Worm (Caenorhabditis elegans) whole organism, late embryonic: ENCODE measurements around the gene elt-6.

Experiments
- C08G9.2 ChIP-seq: sonication (generic microtip); optimal IDR thresholded peaks from 2 replicates; lab custom pipeline; 2016; ENCODE audit warnings: mild to moderate bottlenecking, missing genetic modification characterization, moderate library complexity, missing compliant biosample characterization
- C38D4.7 ChIP-seq: fragments of 200-800 bp; sonication (Bioruptor generic); optimal IDR thresholded peaks from 2 replicates; lab custom pipeline; 2018; ENCODE audit warnings: mild to moderate bottlenecking, missing genetic modification characterization, moderate library complexity, missing compliant biosample characterization
- K09A11.1 ChIP-seq: sonication (generic microtip); optimal IDR thresholded peaks from 2 replicates; lab custom pipeline; 2017; ENCODE audit warnings: antibody characterized with exemption, mild to moderate bottlenecking, missing genetic modification characterization, missing compliant biosample characterization; ENCODE audit not compliant: insufficient read depth
- T23F11.4 ChIP-seq: fragments of 200-800 bp; sonication (Bioruptor generic); optimal IDR thresholded peaks from 2 replicates; lab custom pipeline; 2018; ENCODE audit warnings: mild to moderate bottlenecking, missing genetic modification characterization, missing compliant biosample characterization
- ahr-1 ChIP-seq: sonication (generic microtip); optimal IDR thresholded peaks from 2 replicates; lab custom pipeline; 2016; ENCODE audit warnings: missing genetic modification characterization, missing compliant biosample characterization
- ceh-2 ChIP-seq: sonication (generic microtip); optimal IDR thresholded peaks from 2 replicates; lab custom pipeline; 2016; ENCODE audit warnings: missing genotype, missing genetic modification characterization, missing compliant biosample characterization
- ceh-31 ChIP-seq: sonication (generic microtip); optimal IDR thresholded peaks from 2 replicates; lab custom pipeline; 2016; ENCODE audit warnings: missing genetic modification characterization, missing compliant biosample characterization
- ceh-34 ChIP-seq: sonication (generic microtip); optimal IDR thresholded peaks from 2 replicates; lab custom pipeline; 2016; ENCODE audit warnings: mild to moderate bottlenecking, missing genetic modification characterization, missing compliant biosample characterization
- ceh-45 ChIP-seq: fragments of 200-800 bp; sonication (Bioruptor generic); IDR thresholded peaks from 2 replicates; pipeline ENCODE4 v1.3.6; 2022; ENCODE audit warnings: missing genetic modification reagents, missing genetic modification characterization, missing compliant biosample characterization
- ceh-48 ChIP-seq: sonication (generic microtip); optimal IDR thresholded peaks from 2 replicates; lab custom pipeline; 2016; ENCODE audit warnings: missing genetic modification characterization, inconsistent platforms, missing compliant biosample characterization
- ceh-9 ChIP-seq: sonication (generic microtip); optimal IDR thresholded peaks from 2 replicates; lab custom pipeline; 2016; ENCODE audit warnings: mild to moderate bottlenecking, missing genetic modification characterization, inconsistent platforms, missing compliant biosample characterization
- dve-1 ChIP-seq: sonication (generic microtip); optimal IDR thresholded peaks from 2 replicates; lab custom pipeline; 2017; ENCODE audit warnings: antibody characterized with exemption, mild to moderate bottlenecking, missing genetic modification characterization, missing compliant biosample characterization
- elt-2 ChIP-seq: sonication (generic microtip); optimal IDR thresholded peaks from 2 replicates; lab custom pipeline; 2016; ENCODE audit warnings: missing genetic modification reagents, missing genetic modification characterization, missing compliant biosample characterization
- ets-4 ChIP-seq: sonication (generic microtip); optimal IDR thresholded peaks from 2 replicates; lab custom pipeline; 2016; ENCODE audit warnings: missing genetic modification characterization, missing compliant biosample characterization
- eyg-1 ChIP-seq: sonication (generic microtip); optimal IDR thresholded peaks from 2 replicates; lab custom pipeline; 2016; ENCODE audit warnings: missing genotype, missing genetic modification characterization, missing compliant biosample characterization
- fkh-10 ChIP-seq: fragments of 150-350 bp; optimal IDR thresholded peaks from 2 replicates; lab custom pipeline; 2014; ENCODE audit warnings: missing biosample characterization, missing genetic modification reagents, missing genetic modification characterization
- hlh-13 ChIP-seq: fragments of 200-800 bp; sonication (Bioruptor generic); optimal IDR thresholded peaks from 2 replicates; lab custom pipeline; 2018; ENCODE audit warnings: mild to moderate bottlenecking, missing genetic modification characterization, missing compliant biosample characterization
- hlh-30 ChIP-seq: sonication (generic microtip); optimal IDR thresholded peaks from 2 replicates; lab custom pipeline; 2017; ENCODE audit warnings: antibody characterized with exemption, missing genetic modification characterization, missing compliant biosample characterization; ENCODE audit not compliant: insufficient read depth
- lin-11 ChIP-seq: fragments of 200-800 bp; sonication (Bioruptor generic); optimal IDR thresholded peaks from 2 replicates; lab custom pipeline; 2018; ENCODE audit warnings: mild to moderate bottlenecking, missing genetic modification characterization, missing compliant biosample characterization
- madf-2 ChIP-seq: sonication (generic microtip); optimal IDR thresholded peaks from 2 replicates; lab custom pipeline; 2017; ENCODE audit warnings: missing genetic modification characterization, missing compliant biosample characterization
- mec-3 ChIP-seq: sonication (generic microtip); optimal IDR thresholded peaks from 2 replicates; lab custom pipeline; 2016; ENCODE audit warnings: borderline replicate concordance, missing genetic modification characterization, missing compliant biosample characterization
- nfya-1 ChIP-seq: sonication (generic microtip); optimal IDR thresholded peaks from 2 replicates; lab custom pipeline; 2017; ENCODE audit warnings: missing genetic modification characterization, mild to moderate bottlenecking, missing compliant biosample characterization, antibody characterized with exemption, moderate library complexity
- nhr-11 ChIP-seq: fragments of 150-350 bp; optimal IDR thresholded peaks from 2 replicates; lab custom pipeline; 2014; ENCODE audit warnings: missing biosample characterization, missing genetic modification characterization
- nhr-232 ChIP-seq: sonication (generic microtip); optimal IDR thresholded peaks from 2 replicates; lab custom pipeline; 2016; ENCODE audit warnings: missing genetic modification characterization, missing compliant biosample characterization
- npax-4 ChIP-seq: sonication (generic microtip); optimal IDR thresholded peaks from 2 replicates; lab custom pipeline; 2016; ENCODE audit warnings: missing genetic modification characterization, missing compliant biosample characterization
- odd-2 ChIP-seq: sonication (generic microtip); optimal IDR thresholded peaks from 2 replicates; lab custom pipeline; 2017; ENCODE audit warnings: antibody characterized with exemption, mild to moderate bottlenecking, missing genetic modification characterization, missing compliant biosample characterization
- pat-9 ChIP-seq: fragments of 200-800 bp; sonication (Bioruptor generic); optimal IDR thresholded peaks from 2 replicates; lab custom pipeline; 2018; ENCODE audit warnings: mild to moderate bottlenecking, missing genetic modification characterization, moderate library complexity, missing compliant biosample characterization
- ref-2 ChIP-seq: sonication (generic microtip); optimal IDR thresholded peaks from 2 replicates; lab custom pipeline; 2016; ENCODE audit warnings: missing genetic modification characterization, missing compliant biosample characterization
- rnt-1 ChIP-seq: sonication (generic microtip); optimal IDR thresholded peaks from 2 replicates; lab custom pipeline; 2016; ENCODE audit warnings: missing genetic modification characterization, missing compliant biosample characterization
- sdc-2 ChIP-seq: sonication (generic microtip); optimal IDR thresholded peaks from 2 replicates; lab custom pipeline; 2016; ENCODE audit warnings: missing genotype, missing genetic modification characterization, missing compliant biosample characterization
- syd-9 ChIP-seq: sonication (generic microtip); optimal IDR thresholded peaks from 2 replicates; lab custom pipeline; 2016; ENCODE audit warnings: mild to moderate bottlenecking, missing genetic modification characterization, moderate library complexity, missing compliant biosample characterization
- tbx-2 ChIP-seq: sonication (generic microtip); optimal IDR thresholded peaks from 2 replicates; lab custom pipeline; 2016; ENCODE audit warnings: missing genetic modification characterization, missing compliant biosample characterization
- ttx-3 ChIP-seq: sonication (generic microtip); optimal IDR thresholded peaks from 2 replicates; lab custom pipeline; 2016; ENCODE audit warnings: missing genetic modification reagents, missing genetic modification characterization, missing compliant biosample characterization
- unc-42 ChIP-seq: sonication (generic microtip); optimal IDR thresholded peaks from 2 replicates; lab custom pipeline; 2016; ENCODE audit warnings: missing genotype, missing genetic modification characterization, missing compliant biosample characterization
- unc-55 ChIP-seq: sonication (generic microtip); optimal IDR thresholded peaks from 2 replicates; lab custom pipeline; 2017; ENCODE audit warnings: missing biosample characterization, missing genetic modification reagents, missing genetic modification characterization
- unc-86 ChIP-seq: sonication (generic microtip); optimal IDR thresholded peaks from 2 replicates; lab custom pipeline; 2016; ENCODE audit warnings: missing genetic modification characterization, missing compliant biosample characterization
- zip-5 ChIP-seq: sonication (generic microtip); optimal IDR thresholded peaks from 2 replicates; lab custom pipeline; 2016; ENCODE audit warnings: missing genetic modification characterization, missing compliant biosample characterization

elt-6 gene

DNA sequence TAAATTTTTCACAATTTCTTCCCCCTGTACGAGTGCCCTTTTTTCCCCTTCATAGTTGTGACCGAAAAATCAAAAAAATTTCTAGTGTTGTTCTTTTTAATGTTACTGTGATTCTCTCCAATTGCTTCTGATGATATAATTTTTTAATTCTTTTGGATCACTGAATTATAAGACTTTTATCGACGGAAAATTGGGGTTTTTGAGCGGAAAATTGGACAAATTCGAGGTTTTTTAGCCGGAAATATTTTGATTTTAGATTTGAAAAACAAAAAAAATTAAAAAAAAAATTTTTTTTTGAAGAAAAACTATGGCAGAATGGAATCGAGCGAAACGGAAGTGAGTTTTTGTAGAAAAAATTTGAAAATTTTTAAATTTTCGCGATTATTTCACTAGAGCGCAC is 30.1 kb downstream of the elt-6 start, which contains the start of gene tsen-54:
Gene tsen-54 (plus strand): TSS at position 301 of the 400 bp plus-strand sequence.
- TF ChIP-seq ets-4 (no peak), mec-3 (tag; lab: Kevin White, UChicago) (no peak), npax-4 (tag; lab: Kevin White, UChicago) (no peak)

DNA sequence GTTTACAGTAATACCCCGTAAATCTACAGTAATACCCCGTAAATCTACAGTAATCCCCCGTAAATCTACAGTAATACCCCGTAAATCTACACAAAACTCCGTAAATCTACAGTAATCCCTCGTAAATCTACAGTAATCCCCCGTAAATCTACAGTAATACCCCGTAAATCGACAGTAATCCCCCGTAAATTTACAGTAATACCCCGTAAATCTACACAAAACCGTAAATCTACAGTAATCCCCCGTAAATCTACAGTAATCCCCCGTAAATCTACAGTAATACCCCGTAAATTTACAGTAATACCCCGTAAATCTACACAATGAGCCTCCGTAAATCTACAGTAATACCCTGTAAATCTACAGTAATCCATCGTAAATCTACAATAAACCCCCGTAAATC is 32.1 kb downstream of the elt-6 start:
- peak; percentile 9 for TF ChIP-seq dve-1
- TF ChIP-seq, all 69 proteins: peak for 1; not testable (repeated sequence) for 68

DNA sequence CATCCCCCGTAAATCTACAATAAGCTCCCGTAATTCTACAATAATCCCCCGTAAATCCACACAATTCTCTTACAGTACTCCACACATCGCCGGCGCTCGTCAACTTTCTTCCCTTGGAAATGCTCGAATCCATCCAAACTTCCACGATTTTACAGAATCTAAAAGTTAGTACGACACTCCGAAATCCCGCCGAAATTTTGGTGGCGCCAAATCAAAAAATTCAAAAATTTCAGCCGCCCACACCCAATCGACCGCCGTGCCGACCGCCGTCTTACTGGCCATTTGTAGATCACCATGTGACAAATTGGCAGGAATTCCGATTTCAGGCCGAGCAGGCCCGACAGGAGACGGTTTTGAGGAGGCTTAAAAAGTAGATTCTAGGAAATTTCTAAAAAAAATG is 34.5 kb downstream of the elt-6 start:
- TF ChIP-seq rnt-1 (tag; lab: Kevin White, UChicago) (no peak), ref-2 (tag; lab: Kevin White, UChicago) (no peak), ceh-45 (GFP tag; lab: Robert Waterston, UW) (no peak), madf-2 (tag; lab: Kevin White, UChicago) (no peak), nhr-232 (tag; lab: Kevin White, UChicago) (no peak), ttx-3 (tag; lab: Kevin White, UChicago) (no peak), zip-5 (tag; lab: Kevin White, UChicago) (no peak), hlh-30 (tag; lab: Kevin White, UChicago) (no peak), fkh-10 (GFP tag; lab: Kevin White, UChicago) (no peak), ceh-31 (tag; lab: Kevin White, UChicago) (no peak), pat-9 (tag; lab: Kevin White, UChicago) (no peak), unc-55 (GFP tag; lab: Kevin White, UChicago) (no peak), ets-4 (no peak)

- TF ChIP-seq ceh-48 (tag; lab: Kevin White, UChicago), result peak; percentile 5
- TF ChIP-seq unc-55 (GFP tag; lab: Kevin White, UChicago), result no peak
- peak; percentile 63 for TF ChIP-seq unc-42 (tag; lab: Kevin White, UChicago)
- peak; percentile 45 for TF ChIP-seq elt-2
- no peak for TF ChIP-seq ceh-9
- TF ChIP-seq odd-2 (tag; lab: Kevin White, UChicago), result no peak
- peak; percentile 19 for TF ChIP-seq unc-86 (tag; lab: Kevin White, UChicago)
- no peak for TF ChIP-seq ceh-2 (tag; lab: Kevin White, UChicago)
- no peak for TF ChIP-seq sdc-2 (tag; lab: Kevin White, UChicago)
- TF ChIP-seq K09A11.1 (tag; lab: Kevin White, UChicago), result no peak
- TF ChIP-seq tbx-2 (tag; lab: Kevin White, UChicago), result no peak
- TF ChIP-seq ahr-1 (tag; lab: Kevin White, UChicago), result no peak
- TF ChIP-seq, all 69 proteins: peak for 4
These were observed 35.4 kb downstream of the elt-6 start, which contains the start of gene F52C12.2 for ce11 chrIV:1953132-1953629. TSS of gene F52C12.2 (plus strand) at chrIV:1953579.

- TF ChIP-seq nhr-232 (tag; lab: Kevin White, UChicago) (no peak), T23F11.4 (GFP tag; lab: Kevin White, UChicago) (no peak), C38D4.7 (GFP tag; lab: Kevin White, UChicago) (no peak)
These were observed 38.6 kb downstream of the elt-6 start, which contains the start of gene F52C12.6 for ce11 chrIV:1956411-1956810. TSS of gene F52C12.6 (plus strand) at chrIV:1956711.

DNA sequence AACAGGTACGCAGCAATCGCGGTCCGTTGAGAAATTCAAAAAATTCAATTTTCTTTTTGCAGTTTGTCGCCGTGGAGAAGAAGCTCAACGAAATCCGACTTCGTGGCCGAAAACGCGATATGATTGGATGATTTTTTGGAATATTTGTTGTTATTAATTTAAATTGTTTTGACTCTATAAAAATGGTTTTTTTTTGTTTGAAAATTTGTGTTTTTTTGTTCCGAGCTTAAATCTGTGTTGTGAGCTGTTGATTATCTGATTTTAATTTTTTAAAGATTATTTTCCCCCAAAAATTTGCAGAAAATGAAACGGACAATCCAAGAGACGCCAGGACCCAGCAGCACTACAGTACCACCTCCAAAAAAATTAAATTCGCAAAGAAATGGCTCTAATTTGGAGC is 41.8 kb downstream of the elt-6 start, which contains the start of gene tdpo-1:
Gene tdpo-1 (plus strand): TSS at position 301 of the 400 bp plus-strand sequence.
- TF ChIP-seq C08G9.2 (tag; lab: Kevin White, UChicago), result no peak
- TF ChIP-seq lin-11 (tag; lab: Kevin White, UChicago), result no peak
- no peak for TF ChIP-seq ceh-48 (tag; lab: Kevin White, UChicago)
- TF ChIP-seq nhr-11 (tag; lab: Kevin White, UChicago), result no peak
- TF ChIP-seq ceh-34 (tag; lab: Kevin White, UChicago), result no peak
- no peak for TF ChIP-seq ttx-3 (tag; lab: Kevin White, UChicago)
- no peak for TF ChIP-seq nfya-1
- no peak for TF ChIP-seq syd-9 (tag; lab: Kevin White, UChicago)
- no peak for TF ChIP-seq eyg-1
- TF ChIP-seq C38D4.7 (GFP tag; lab: Kevin White, UChicago), result no peak
- no peak for TF ChIP-seq hlh-13 (GFP tag; lab: Kevin White, UChicago)
